Fruit fly (Drosophila melanogaster) whole organism, prepupa: Measurements from ENCODE around the gene Vav.

Experiments used
- CG10669 ChIP-seq: fragments of 200-800 bp; sonication (Bioruptor generic); optimal IDR thresholded peaks from 3 replicates; lab custom pipeline; 2018; ENCODE audit warnings: missing biosample characterization, mild to moderate bottlenecking, missing genetic modification characterization, moderate library complexity
- CG11762 ChIP-seq: fragments of 200-800 bp; sonication (Bioruptor generic); optimal IDR thresholded peaks from 3 replicates; lab custom pipeline; 2016; ENCODE audit warnings: missing biosample characterization, missing genetic modification characterization; ENCODE audit not compliant: insufficient read depth
- CG15336 ChIP-seq: fragments of 200-800 bp; sonication (Bioruptor generic); IDR thresholded peaks from 2 replicates; pipeline ENCODE4 v1.3.6; 2022; ENCODE audit warnings: missing biosample characterization, missing genetic modification characterization
- CG1621 ChIP-seq: fragments of 200-800 bp; sonication (Bioruptor generic); optimal IDR thresholded peaks from 3 replicates; lab custom pipeline; 2018; ENCODE audit warnings: missing biosample characterization, mild to moderate bottlenecking, missing genetic modification characterization
- CG34406 ChIP-seq: fragments of 200-800 bp; sonication (Bioruptor generic); optimal IDR thresholded peaks from 3 replicates; lab custom pipeline; 2016; ENCODE audit warnings: missing biosample characterization, missing genetic modification characterization
- CG6163 ChIP-seq: fragments of 200-800 bp; sonication (Bioruptor generic); IDR thresholded peaks from 3 replicates; pipeline ENCODE4 v1.3.6; 2022; ENCODE audit warnings: missing biosample characterization, missing genetic modification characterization
- CG6808 ChIP-seq: fragments of 200-800 bp; sonication (Bioruptor generic); optimal IDR thresholded peaks from 3 replicates; lab custom pipeline; 2017; ENCODE audit warnings: missing biosample characterization, missing genetic modification characterization, mild to moderate bottlenecking, moderate library complexity, missing genetic modification reagents
- Hr38 ChIP-seq: sonication (Bioruptor generic); optimal IDR thresholded peaks from 2 replicates; lab custom pipeline; 2016; ENCODE audit warnings: missing biosample characterization, missing genetic modification characterization
- Met ChIP-seq: fragments of 200-800 bp; sonication (Bioruptor generic); optimal IDR thresholded peaks from 3 replicates; lab custom pipeline; 2016; ENCODE audit warnings: missing biosample characterization, missing genetic modification characterization
- OdsH ChIP-seq: fragments of 200-800 bp; sonication (Bioruptor generic); optimal IDR thresholded peaks from 3 replicates; lab custom pipeline; 2016; ENCODE audit warnings: missing biosample characterization, missing genetic modification characterization
- Sox102F ChIP-seq: fragments of 200-800 bp; sonication (Bioruptor generic); optimal IDR thresholded peaks from 2 replicates; lab custom pipeline; 2016; ENCODE audit warnings: missing biosample characterization, mild to moderate bottlenecking, missing genetic modification characterization
- spab ChIP-seq: fragments of 200-800 bp; sonication (Bioruptor generic); optimal IDR thresholded peaks from 2 replicates; lab custom pipeline; 2017; ENCODE audit warnings: missing biosample characterization, mild to moderate bottlenecking, missing genetic modification characterization, missing genetic modification reagents

dm6 chrX:19294030-19294429, 32.4 kb downstream of the Vav start:
- TF ChIP-seq CG34406 (GFP tag; lab: Kevin White, UChicago) (no peak), CG15336 (no peak), Met (GFP tag; lab: Kevin White, UChicago) (no peak), OdsH (GFP tag; lab: Kevin White, UChicago) (no peak), CG11762 (GFP tag; lab: Kevin White, UChicago) (no peak), Hr38 (GFP tag; lab: Kevin White, UChicago) (no peak), CG6808 (GFP tag; lab: Kevin White, UChicago) (no peak), spab (no peak), CG6163 (GFP tag; lab: Robert Waterston, UW) (no peak), Sox102F (no peak), CG10669 (no peak), CG1621 (tag; lab: Kevin White, UChicago) (no peak)
